Fruit fly (Drosophila melanogaster): ENCODE data around the gene CG42846.
A peak's percentile ranks its signal among the peaks of the same experiment; 100 is the strongest.

CG42846 gene

dm6 chr3L:205723-206284 is 25.6 kb downstream of the CG42846 start, which contains the start of the genes Gk1 and CG13876 (continued):
- TF ChIP-seq kah (GFP tag; optimal IDR thresholded peaks at IDR 0.05) (peak; percentile 89), CG3407 (GFP tag; optimal IDR thresholded peaks at IDR 0.05) (peak; percentile 87), Mrtf (GFP tag; IDR thresholded peaks at IDR 0.05) (peak; percentile 85; the same call in 2 of the 3 replicates), CG6791 (GFP tag; IDR thresholded peaks at IDR 0.05; ENCODE audit: partially characterized antibody) (no peak), NC2β (GFP tag; optimal IDR thresholded peaks at IDR 0.05) (no peak), CG8089 (GFP tag; optimal IDR thresholded peaks at IDR 0.05) (peak; percentile 3), CG17385 (GFP tag; optimal IDR thresholded peaks at IDR 0.05) (peak; percentile 92), CG10366 (GFP tag; IDR thresholded peaks at IDR 0.05) (peak; percentile 93), sc (optimal IDR thresholded peaks at IDR 0.05) (no peak), sc (GFP tag; optimal IDR thresholded peaks at IDR 0.05) (peak; percentile 82), Atf6 (GFP tag; IDR thresholded peaks at IDR 0.05) (peak; percentile 97), CG3065 (GFP tag; optimal IDR thresholded peaks at IDR 0.05) (peak; percentile 74), knrl (GFP tag; IDR thresholded peaks at IDR 0.05; ENCODE audit: partially characterized antibody) (no peak; the same call in 2 of the 3 replicates), CG8924 (tag; optimal IDR thresholded peaks at IDR 0.05) (peak; percentile 98), CG33213 (GFP tag; optimal IDR thresholded peaks at IDR 0.05) (peak; percentile 9), CG18599 (GFP tag; optimal IDR thresholded peaks at IDR 0.05) (peak; percentile 97), da (GFP tag; optimal IDR thresholded peaks at IDR 0.05) (no peak), D (optimal IDR thresholded peaks at IDR 0.05) (no peak), D (GFP tag; optimal IDR thresholded peaks at IDR 0.05) (peak; percentile 84), nmo (GFP tag; optimal IDR thresholded peaks at IDR 0.05) (peak; percentile 97), CoRest (tag; optimal IDR thresholded peaks at IDR 0.05) (peak; percentile 97), CG14441 (GFP tag; IDR thresholded peaks at IDR 0.05) (peak; percentile 90), trem (tag; optimal IDR thresholded peaks at IDR 0.05) (peak; percentile 93), fru (optimal IDR thresholded peaks at IDR 0.05) (no peak), CG7745 (tag; optimal IDR thresholded peaks at IDR 0.05) (peak; percentile 70), gt (GFP tag; IDR thresholded peaks at IDR 0.05) (peak; percentile 71), Doc3 (GFP tag; IDR thresholded peaks at IDR 0.05; ENCODE audit: partially characterized antibody) (no peak), dpn (GFP tag; optimal IDR thresholded peaks at IDR 0.05) (peak; percentile 68 to 91), nom (GFP tag; optimal IDR thresholded peaks at IDR 0.05) (peak; percentile 96), Xrp1 (GFP tag; IDR thresholded peaks at IDR 0.05) (peak; percentile 97), run (tag; optimal IDR thresholded peaks at IDR 0.05) (peak; percentile 92), NC2α (GFP tag; optimal IDR thresholded peaks at IDR 0.05) (no peak), CG6813 (GFP tag; optimal IDR thresholded peaks at IDR 0.05) (peak; percentile 95), emc (GFP tag; optimal IDR thresholded peaks at IDR 0.05) (peak; percentile 19), CG15073 (GFP tag; optimal IDR thresholded peaks at IDR 0.05) (peak; percentile 19), Poxn (GFP tag; IDR thresholded peaks at IDR 0.05) (peak; percentile 64; the same call in 1 of the 2 replicates), wdn (GFP tag; IDR thresholded peaks at IDR 0.05) (peak; percentile 94), CG14965 (GFP tag; optimal IDR thresholded peaks at IDR 0.05; ENCODE audit: borderline replicate concordance) (no peak), sens (GFP tag) (no peak), Hmx (GFP tag; optimal IDR thresholded peaks at IDR 0.05) (no peak)

- TF ChIP-seq bigmax (GFP tag; optimal IDR thresholded peaks at IDR 0.05) (no peak), slbo (GFP tag; IDR thresholded peaks at IDR 0.05) (0 out of 2 replicates have a peak, but pooled peaks have one; percentile 4), Jarid2 (GFP tag; optimal IDR thresholded peaks at IDR 0.05) (no peak), amos (GFP tag; IDR thresholded peaks at IDR 0.05; ENCODE audit: partially characterized antibody) (no peak), crp (GFP tag; optimal IDR thresholded peaks at IDR 0.05) (peak in 1 of 2 experiments; percentile 73), mirr (GFP tag; optimal IDR thresholded peaks at IDR 0.05) (peak; percentile 10), CG9437 (GFP tag; optimal IDR thresholded peaks at IDR 0.05) (peak; percentile 96), Myb (GFP tag; optimal IDR thresholded peaks at IDR 0.05) (peak; percentile 95), p53 (GFP tag; optimal IDR thresholded peaks at IDR 0.05) (no peak), seq (GFP tag; IDR thresholded peaks at IDR 0.05) (no peak), Ada2b (GFP tag; IDR thresholded peaks at IDR 0.05) (no peak), Ets97D (GFP tag; optimal IDR thresholded peaks at IDR 0.05) (peak; percentile 13)
These were observed 27.8 kb downstream of the CG42846 start, which contains the start of gene NitFhit for dm6 chr3L:203536-204135. Gene NitFhit, plus strand, starts transcription at chr3L:203730.

Data from whole organism, embryonic.